Worm (Caenorhabditis elegans): ENCODE results near the gene unc-3.

Gene unc-3

ce11 chrX:14797405-14797804, 24.1 kb downstream of the unc-3 start:
- TF ChIP-seq ets-7 (tag; optimal IDR thresholded peaks at IDR 0.05) (no peak), ceh-13 (GFP tag; optimal IDR thresholded peaks at IDR 0.05) (no peak), hmbx-1 (tag; optimal IDR thresholded peaks at IDR 0.05) (no peak), aly-1 (tag; optimal IDR thresholded peaks at IDR 0.05) (no peak), tbx-37 (GFP tag; conservative IDR thresholded peaks at IDR 0.05) (no peak), ama-1 (optimal IDR thresholded peaks at IDR 0.05) (no peak), hnd-1 (tag; optimal IDR thresholded peaks at IDR 0.05) (no peak), F13C5.2 (tag; optimal IDR thresholded peaks at IDR 0.05) (no peak), tbx-11 (GFP tag; IDR thresholded peaks at IDR 0.05) (no peak), tra-4 (tag; optimal IDR thresholded peaks at IDR 0.05) (no peak), scrt-1 (GFP tag; IDR thresholded peaks at IDR 0.05) (no peak), sea-1 (GFP tag; conservative IDR thresholded peaks at IDR 0.05) (no peak), pes-1 (GFP tag; IDR thresholded peaks at IDR 0.05) (no peak), flt-1 (GFP tag; IDR thresholded peaks at IDR 0.05) (no peak)

- TF ChIP-seq hmg-4 (GFP tag; optimal IDR thresholded peaks at IDR 0.05), result peak; percentile 90
- TF ChIP-seq ets-7 (tag; optimal IDR thresholded peaks at IDR 0.05), result peak; percentile 59
- peak; percentile 91 for TF ChIP-seq scrt-1 (GFP tag; IDR thresholded peaks at IDR 0.05)
- peak; percentile 90 for TF ChIP-seq sea-1 (GFP tag; conservative IDR thresholded peaks at IDR 0.05)
- peak; percentile 82 for TF ChIP-seq F13C5.2 (tag; optimal IDR thresholded peaks at IDR 0.05)
- peak; percentile 86 for TF ChIP-seq tbx-11 (GFP tag; IDR thresholded peaks at IDR 0.05)
- peak; percentile 88 for TF ChIP-seq tbx-37 (GFP tag; conservative IDR thresholded peaks at IDR 0.05)
- TF ChIP-seq hnd-1 (tag; optimal IDR thresholded peaks at IDR 0.05), result peak; percentile 68
- peak; percentile 95 for TF ChIP-seq pes-1 (GFP tag; IDR thresholded peaks at IDR 0.05)
- TF ChIP-seq ceh-13 (GFP tag; optimal IDR thresholded peaks at IDR 0.05), result peak; percentile 92
- peak; percentile 90 for TF ChIP-seq flt-1 (GFP tag; IDR thresholded peaks at IDR 0.05)
- peak; percentile 79 for TF ChIP-seq B0310.2 (tag; optimal IDR thresholded peaks at IDR 0.05)
- no peak for TF ChIP-seq ama-1 (optimal IDR thresholded peaks at IDR 0.05)
- peak; percentile 83 for TF ChIP-seq aly-1 (tag; optimal IDR thresholded peaks at IDR 0.05)
- peak; percentile 76 for TF ChIP-seq hmbx-1 (tag; optimal IDR thresholded peaks at IDR 0.05)
- peak; percentile 84 for TF ChIP-seq ceh-36 (tag; optimal IDR thresholded peaks at IDR 0.05)
- peak; percentile 65 for TF ChIP-seq tra-4 (tag; optimal IDR thresholded peaks at IDR 0.05)
These were observed 31.4 kb downstream of the unc-3 start for ce11 chrX:14804706-14805105.

ce11 chrX:14805746-14806145, 32.4 kb downstream of the unc-3 start:
- no peak for TF ChIP-seq tbx-11 (GFP tag; IDR thresholded peaks at IDR 0.05)
- TF ChIP-seq tbx-37 (GFP tag; conservative IDR thresholded peaks at IDR 0.05), result no peak
- no peak for TF ChIP-seq sea-1 (GFP tag; conservative IDR thresholded peaks at IDR 0.05)
- no peak for TF ChIP-seq scrt-1 (GFP tag; IDR thresholded peaks at IDR 0.05)
- TF ChIP-seq tra-4 (tag; optimal IDR thresholded peaks at IDR 0.05), result no peak

- TF ChIP-seq aly-1 (tag; optimal IDR thresholded peaks at IDR 0.05), result no peak
- no peak for TF ChIP-seq ceh-36 (tag; optimal IDR thresholded peaks at IDR 0.05)
- no peak for TF ChIP-seq tbx-37 (GFP tag; conservative IDR thresholded peaks at IDR 0.05)
- TF ChIP-seq pes-1 (GFP tag; IDR thresholded peaks at IDR 0.05), result no peak
- TF ChIP-seq hmbx-1 (tag; optimal IDR thresholded peaks at IDR 0.05), result no peak
- no peak for TF ChIP-seq F13C5.2 (tag; optimal IDR thresholded peaks at IDR 0.05)
- no peak for TF ChIP-seq flt-1 (GFP tag; IDR thresholded peaks at IDR 0.05)
- no peak for TF ChIP-seq ceh-13 (GFP tag; optimal IDR thresholded peaks at IDR 0.05)
- no peak for TF ChIP-seq tra-4 (tag; optimal IDR thresholded peaks at IDR 0.05)
These were observed 33.6 kb downstream of the unc-3 start, which contains the start of gene F42D1.4 for ce11 chrX:14806936-14807335. Gene F42D1.4 (plus strand): TSS chrX:14807236.

ce11 chrX:14808796-14809195, 35.5 kb downstream of the unc-3 start:
- TF ChIP-seq hmg-4 (GFP tag; optimal IDR thresholded peaks at IDR 0.05) (no peak), tra-4 (tag; optimal IDR thresholded peaks at IDR 0.05) (no peak), pes-1 (GFP tag; IDR thresholded peaks at IDR 0.05) (no peak), hnd-1 (tag; optimal IDR thresholded peaks at IDR 0.05) (no peak), ceh-13 (GFP tag; optimal IDR thresholded peaks at IDR 0.05) (no peak), ama-1 (optimal IDR thresholded peaks at IDR 0.05) (no peak)

ce11 chrX:14809905-14810304, 36.6 kb downstream of the unc-3 start:
- no peak for TF ChIP-seq F13C5.2 (tag; optimal IDR thresholded peaks at IDR 0.05)
- no peak for TF ChIP-seq hnd-1 (tag; optimal IDR thresholded peaks at IDR 0.05)
- TF ChIP-seq hmg-4 (GFP tag; optimal IDR thresholded peaks at IDR 0.05), result no peak
- TF ChIP-seq hmbx-1 (tag; optimal IDR thresholded peaks at IDR 0.05), result no peak
- no peak for TF ChIP-seq B0310.2 (tag; optimal IDR thresholded peaks at IDR 0.05)

ce11 chrX:14810718-14811117, 37.4 kb downstream of the unc-3 start, which contains the start of gene atf-4:
Gene atf-4 (minus strand): TSS chrX:14810810.
- TF ChIP-seq hmg-4 (GFP tag; optimal IDR thresholded peaks at IDR 0.05) (no peak), sea-1 (GFP tag; conservative IDR thresholded peaks at IDR 0.05) (no peak), flt-1 (GFP tag; IDR thresholded peaks at IDR 0.05) (no peak), B0310.2 (tag; optimal IDR thresholded peaks at IDR 0.05) (no peak), ceh-36 (tag; optimal IDR thresholded peaks at IDR 0.05) (no peak)

ce11 chrX:14812061-14812460, 38.7 kb downstream of the unc-3 start, which contains the start of gene T04C10.3:
Gene T04C10.3 (plus strand): TSS chrX:14812361.
- TF ChIP-seq aly-1 (tag; optimal IDR thresholded peaks at IDR 0.05) (no peak), tbx-11 (GFP tag; IDR thresholded peaks at IDR 0.05) (no peak), scrt-1 (GFP tag; IDR thresholded peaks at IDR 0.05) (no peak), flt-1 (GFP tag; IDR thresholded peaks at IDR 0.05) (no peak), pes-1 (GFP tag; IDR thresholded peaks at IDR 0.05) (no peak), ceh-13 (GFP tag; optimal IDR thresholded peaks at IDR 0.05) (no peak), tbx-37 (GFP tag; conservative IDR thresholded peaks at IDR 0.05) (no peak), F13C5.2 (tag; optimal IDR thresholded peaks at IDR 0.05) (no peak), hmg-4 (GFP tag; optimal IDR thresholded peaks at IDR 0.05) (no peak), hnd-1 (tag; optimal IDR thresholded peaks at IDR 0.05) (no peak), B0310.2 (tag; optimal IDR thresholded peaks at IDR 0.05) (no peak), ceh-36 (tag; optimal IDR thresholded peaks at IDR 0.05) (no peak), sea-1 (GFP tag; conservative IDR thresholded peaks at IDR 0.05) (no peak), ama-1 (optimal IDR thresholded peaks at IDR 0.05) (no peak), ets-7 (tag; optimal IDR thresholded peaks at IDR 0.05) (no peak)

Measured in whole organism, early embryonic.